Worm (Caenorhabditis elegans) whole organism, L2 larva: ENCODE data around the gene R102.1.

ENCODE experiments used
- C34F6.9 ChIP-seq: fragments of 150-350 bp; optimal IDR thresholded peaks from 2 replicates; lab custom pipeline; 2014; ENCODE audit warnings: missing biosample characterization, missing genetic modification characterization
- F13H6.1 ChIP-seq: sonication (generic microtip); optimal IDR thresholded peaks from 2 replicates; lab custom pipeline; 2016; ENCODE audit warnings: missing genetic modification characterization, missing compliant biosample characterization
- R02D3.7 ChIP-seq: fragments of 150-350 bp; optimal IDR thresholded peaks from 2 replicates; lab custom pipeline; 2014; ENCODE audit warnings: missing biosample characterization, missing genetic modification characterization
- Y55F3AM.14 ChIP-seq: fragments of 200-800 bp; sonication (Bioruptor generic); optimal IDR thresholded peaks from 2 replicates; lab custom pipeline; 2018; ENCODE audit warnings: mild to moderate bottlenecking, missing genetic modification characterization, missing compliant biosample characterization
- ZK546.5 ChIP-seq: sonication (generic microtip); optimal IDR thresholded peaks from 2 replicates; lab custom pipeline; 2017; ENCODE audit warnings: missing biosample characterization, missing genetic modification characterization
- alr-1 ChIP-seq: fragments of 150-350 bp; optimal IDR thresholded peaks from 2 replicates; lab custom pipeline; 2014; ENCODE audit warnings: missing biosample characterization, missing genetic modification characterization
- aly-2 ChIP-seq: fragments of 150-350 bp; optimal IDR thresholded peaks from 2 replicates; lab custom pipeline; 2014; ENCODE audit warnings: missing biosample characterization, missing genetic modification characterization
- ama-1 ChIP-seq: fragments of 150-350 bp; optimal IDR thresholded peaks from 2 replicates; lab custom pipeline; 2018; ENCODE audit warnings: inconsistent platforms
- blmp-1 ChIP-seq: sonication (generic microtip); optimal IDR thresholded peaks from 2 replicates; lab custom pipeline; 2017; ENCODE audit warnings: missing genetic modification characterization, mild to moderate bottlenecking, missing compliant biosample characterization, antibody characterized with exemption, moderate library complexity; ENCODE audit not compliant: insufficient read depth
- ceh-16 ChIP-seq: fragments of 150-350 bp; optimal IDR thresholded peaks from 2 replicates; lab custom pipeline; 2014; ENCODE audit warnings: missing biosample characterization, missing genetic modification characterization
- ceh-82 ChIP-seq: fragments of 150-350 bp; optimal IDR thresholded peaks from 2 replicates; lab custom pipeline; 2014; ENCODE audit warnings: missing biosample characterization, missing genetic modification characterization
- crh-2 ChIP-seq: sonication (generic microtip); optimal IDR thresholded peaks from 2 replicates; lab custom pipeline; 2017; ENCODE audit warnings: missing biosample characterization, missing genetic modification characterization
- dmd-4 ChIP-seq: sonication (generic microtip); optimal IDR thresholded peaks from 2 replicates; lab custom pipeline; 2017; ENCODE audit warnings: missing biosample characterization, missing genetic modification characterization
- egl-27 ChIP-seq: sonication (generic microtip); optimal IDR thresholded peaks from 3 replicates; lab custom pipeline; 2017; ENCODE audit warnings: missing biosample characterization, missing genetic modification reagents, missing genetic modification characterization
- elt-1 ChIP-seq: fragments of 150-350 bp; optimal IDR thresholded peaks from 2 replicates; lab custom pipeline; 2014; ENCODE audit warnings: missing biosample characterization, missing genetic modification characterization
- elt-3 ChIP-seq: sonication (generic microtip); optimal IDR thresholded peaks from 2 replicates; lab custom pipeline; 2017; ENCODE audit warnings: missing biosample characterization, missing genetic modification characterization
- fos-1 ChIP-seq: fragments of 150-350 bp; optimal IDR thresholded peaks from 2 replicates; lab custom pipeline; 2014; ENCODE audit warnings: missing biosample characterization, missing genetic modification characterization
- gmeb-1 ChIP-seq: fragments of 150-350 bp; optimal IDR thresholded peaks from 2 replicates; lab custom pipeline; 2014; ENCODE audit warnings: missing biosample characterization, missing genetic modification characterization
- lin-11 ChIP-seq: fragments of 150-350 bp; sonication (generic microtip); optimal IDR thresholded peaks from 2 replicates; lab custom pipeline; 2014; ENCODE audit warnings: missing biosample characterization, missing genetic modification characterization, inconsistent platforms, mixed read lengths
- lin-13 ChIP-seq: fragments of 150-350 bp; optimal IDR thresholded peaks from 2 replicates; lab custom pipeline; 2014; ENCODE audit warnings: missing biosample characterization, missing genetic modification reagents, missing genetic modification characterization
- lin-39 ChIP-seq: fragments of 150-350 bp; optimal IDR thresholded peaks from 2 replicates; lab custom pipeline; 2014; ENCODE audit warnings: missing biosample characterization, missing genetic modification reagents, missing genetic modification characterization
- lsy-2 ChIP-seq, 2 experiments: fragments of 150-350 bp in 1 of 2; sonication (generic microtip) in 1 of 2; optimal IDR thresholded peaks; 2 replicates each; lab custom pipeline; 2014 to 2017; ENCODE audit warnings: missing biosample characterization in 2 of 2, missing genetic modification characterization in 2 of 2
- mab-5 ChIP-seq: fragments of 150-350 bp; optimal IDR thresholded peaks from 2 replicates; lab custom pipeline; 2014; ENCODE audit warnings: missing biosample characterization, missing genetic modification characterization
- mbf-1 ChIP-seq: sonication (generic microtip); optimal IDR thresholded peaks from 2 replicates; lab custom pipeline; 2017; ENCODE audit warnings: missing biosample characterization, missing genetic modification characterization
- mdl-1 ChIP-seq, 2 experiments: fragments of 150-350 bp in 1 of 2; sonication (generic microtip) in 1 of 2; optimal IDR thresholded peaks; 2 replicates each; lab custom pipeline; 2017; ENCODE audit warnings: missing biosample characterization in 2 of 2, missing genetic modification characterization in 2 of 2
- nhr-10 ChIP-seq: sonication (generic microtip); optimal IDR thresholded peaks from 2 replicates; lab custom pipeline; 2017; ENCODE audit warnings: missing biosample characterization, missing genetic modification characterization
- nhr-11 ChIP-seq: fragments of 150-350 bp; optimal IDR thresholded peaks from 2 replicates; lab custom pipeline; 2014; ENCODE audit warnings: missing biosample characterization, missing genetic modification characterization
- nhr-12 ChIP-seq: fragments of 150-350 bp; optimal IDR thresholded peaks from 2 replicates; lab custom pipeline; 2014; ENCODE audit warnings: missing biosample characterization, missing genetic modification characterization
- nhr-129 ChIP-seq: fragments of 150-350 bp; optimal IDR thresholded peaks from 2 replicates; lab custom pipeline; 2014; ENCODE audit warnings: missing biosample characterization, missing genetic modification characterization
- nhr-21 ChIP-seq: fragments of 150-350 bp; optimal IDR thresholded peaks from 2 replicates; lab custom pipeline; 2014; ENCODE audit warnings: missing biosample characterization, missing genetic modification characterization
- nhr-23 ChIP-seq: fragments of 150-350 bp; optimal IDR thresholded peaks from 2 replicates; lab custom pipeline; 2014; ENCODE audit warnings: missing biosample characterization, missing genetic modification reagents, missing genetic modification characterization
- nhr-237 ChIP-seq: fragments of 150-350 bp; optimal IDR thresholded peaks from 2 replicates; lab custom pipeline; 2014; ENCODE audit warnings: missing biosample characterization, missing genetic modification characterization
- nhr-25 ChIP-seq: fragments of 150-350 bp; sonication (generic microtip); optimal IDR thresholded peaks from 3 replicates; lab custom pipeline; 2014; ENCODE audit warnings: missing biosample characterization, missing genetic modification characterization
- nhr-6 ChIP-seq: fragments of 150-350 bp; optimal IDR thresholded peaks from 2 replicates; lab custom pipeline; 2014; ENCODE audit warnings: missing biosample characterization, missing genetic modification characterization
- nhr-77 ChIP-seq: fragments of 150-350 bp; optimal IDR thresholded peaks from 2 replicates; lab custom pipeline; 2014; ENCODE audit warnings: missing biosample characterization, missing genetic modification characterization
- peb-1 ChIP-seq: fragments of 150-350 bp; optimal IDR thresholded peaks from 2 replicates; lab custom pipeline; 2014; ENCODE audit warnings: missing biosample characterization, missing genetic modification characterization
- sem-4 ChIP-seq: fragments of 150-350 bp; optimal IDR thresholded peaks from 2 replicates; lab custom pipeline; 2014; ENCODE audit warnings: missing biosample characterization, missing genetic modification reagents, missing genetic modification characterization
- skn-1 ChIP-seq: sonication (generic microtip); optimal IDR thresholded peaks from 2 replicates; lab custom pipeline; 2017; ENCODE audit warnings: missing biosample characterization, missing genetic modification characterization
- sma-3 ChIP-seq: sonication (generic microtip); optimal IDR thresholded peaks from 2 replicates; lab custom pipeline; 2016; ENCODE audit warnings: missing genetic modification reagents, missing genetic modification characterization, missing compliant biosample characterization
- sma-9 ChIP-seq, 2 experiments: fragments of 150-350 bp in 1 of 2; sonication (generic microtip) in 1 of 2; optimal IDR thresholded peaks; 2 replicates each; lab custom pipeline; 2014 to 2016; ENCODE audit warnings: missing genetic modification characterization in 2 of 2, mild to moderate bottlenecking in 1 of 2, missing biosample characterization in 1 of 2, missing compliant biosample characterization in 1 of 2, missing genetic modification reagents in 1 of 2, moderate library complexity in 1 of 2
- snpc-4 ChIP-seq: fragments of 150-350 bp; optimal IDR thresholded peaks from 2 replicates; lab custom pipeline; 2014; ENCODE audit warnings: missing biosample characterization, missing genetic modification characterization
- unc-39 ChIP-seq: fragments of 150-350 bp; optimal IDR thresholded peaks from 2 replicates; lab custom pipeline; 2014; ENCODE audit warnings: missing biosample characterization, missing genetic modification characterization
- unc-55 ChIP-seq: fragments of 150-350 bp; sonication (generic microtip); optimal IDR thresholded peaks from 3 replicates; lab custom pipeline; 2014; ENCODE audit warnings: missing biosample characterization, missing genetic modification reagents, missing genetic modification characterization
- unc-62 ChIP-seq: fragments of 150-350 bp; optimal IDR thresholded peaks from 2 replicates; lab custom pipeline; 2014; ENCODE audit warnings: missing biosample characterization, missing genetic modification reagents, missing genetic modification characterization
- zag-1 ChIP-seq: fragments of 150-350 bp; optimal IDR thresholded peaks from 2 replicates; lab custom pipeline; 2014; ENCODE audit warnings: missing biosample characterization, missing genetic modification characterization
- ztf-1 ChIP-seq: fragments of 200-800 bp; sonication (Bioruptor generic); conservative IDR thresholded peaks from 2 replicates; pipeline ENCODE4 v1.3.6; 2022; ENCODE audit warnings: missing genetic modification characterization, missing compliant biosample characterization
- ztf-11 ChIP-seq: sonication (generic microtip); optimal IDR thresholded peaks from 2 replicates; lab custom pipeline; 2017; ENCODE audit warnings: missing biosample characterization, missing genetic modification characterization
- ztf-4 ChIP-seq: fragments of 150-350 bp; optimal IDR thresholded peaks from 2 replicates; lab custom pipeline; 2014; ENCODE audit warnings: missing biosample characterization, missing genetic modification characterization

R102.1 gene

DNA sequence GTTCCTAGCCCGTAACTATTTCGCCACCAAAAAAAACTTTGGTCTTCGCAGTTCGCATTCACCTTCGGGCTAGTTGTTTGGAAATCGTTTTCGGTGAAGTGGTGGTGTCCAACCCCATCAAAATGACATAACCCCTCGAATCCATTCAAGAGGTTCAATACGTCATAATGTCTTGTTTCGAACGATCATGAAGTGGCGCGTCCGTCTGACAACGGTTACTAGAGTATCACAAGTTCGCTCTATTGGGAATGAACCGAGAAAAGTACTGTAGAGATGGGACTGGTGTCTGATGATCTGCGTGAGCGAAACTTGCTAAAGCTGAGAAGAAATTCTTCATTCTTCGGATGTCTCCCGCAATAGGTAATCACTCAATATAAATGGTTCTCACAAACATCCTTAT is 41.9 kb downstream of the R102.1 start, which contains the start of gene ZC168.2:
Gene ZC168.2, plus strand, starts transcription at position 301 of the 400 bp plus-strand sequence.
- TF ChIP-seq gmeb-1 = no peak
- no peak for TF ChIP-seq nhr-12 (tag; lab: Kevin White, UChicago)
- TF ChIP-seq, all 48 proteins: peak for 0

DNA sequence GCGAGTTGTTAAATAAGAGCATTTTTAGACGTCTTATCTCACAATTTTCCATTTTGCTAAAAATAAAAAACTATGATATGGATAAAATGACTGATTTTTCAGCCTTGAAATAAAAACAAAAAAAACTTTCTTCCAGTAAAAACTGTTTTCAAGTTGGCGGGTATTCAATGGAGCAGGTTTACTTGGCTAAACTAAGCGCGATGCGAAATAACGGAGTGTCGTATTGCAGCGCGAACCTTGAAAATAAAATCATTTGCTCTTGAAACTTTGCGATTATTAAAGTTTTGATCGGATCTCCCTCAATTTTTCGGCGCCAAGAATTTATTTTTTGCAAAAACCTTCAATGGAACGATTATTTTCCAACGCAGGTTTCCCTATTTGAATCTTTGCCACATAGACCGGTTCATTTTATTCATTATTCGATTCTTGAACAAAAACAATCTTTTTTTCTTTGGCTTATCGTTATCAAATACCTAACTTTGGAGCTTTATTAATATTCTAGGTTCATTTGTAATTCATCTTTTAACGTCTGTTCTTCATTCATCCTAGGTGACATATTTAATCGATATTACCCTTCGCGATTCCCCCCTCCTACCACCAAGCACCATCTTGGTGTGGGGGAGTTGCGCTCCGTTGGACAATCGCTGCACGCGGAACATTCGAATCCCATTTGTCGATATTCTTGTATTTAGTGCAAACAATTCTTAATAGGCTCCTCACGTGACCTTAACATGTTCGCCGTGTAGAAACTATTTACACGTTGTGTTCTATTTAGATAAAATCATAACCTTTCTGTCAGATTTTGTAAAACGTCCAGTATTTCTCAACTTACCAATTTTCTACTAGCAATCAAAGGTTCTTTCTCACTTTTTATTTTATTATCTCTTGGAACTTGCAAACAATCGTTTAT is 48.9 kb downstream of the R102.1 start, which contains the start of the genes orc-5 and cyb-1:
Gene orc-5, minus strand, starts transcription at position 62 of the 910 bp plus-strand sequence.
Gene cyb-1, plus strand, starts transcription at position 690 of the 910 bp plus-strand sequence.
- peak; percentile 33 for TF ChIP-seq nhr-21 (tag; lab: Kevin White, UChicago)
- peak; percentile 77 for TF ChIP-seq C34F6.9 (tag; lab: Kevin White, UChicago)
- no peak for TF ChIP-seq unc-62 (GFP tag; lab: Kevin White, UChicago)
- peak; percentile 5 for TF ChIP-seq fos-1 (tag; lab: Kevin White, UChicago)
- TF ChIP-seq peb-1 (tag; lab: Kevin White, UChicago) = no peak
- peak; percentile 93 for TF ChIP-seq unc-55 (GFP tag; lab: Kevin White, UChicago)
- TF ChIP-seq blmp-1 = peak; percentile 9
- no peak for TF ChIP-seq zag-1
- TF ChIP-seq aly-2 (tag; lab: Kevin White, UChicago) = no peak
- peak; percentile 98 for TF ChIP-seq gmeb-1
- TF ChIP-seq ztf-1 (GFP tag; lab: Robert Waterston, UW) = no peak
- TF ChIP-seq mbf-1 = no peak
- no peak for TF ChIP-seq alr-1 (tag; lab: Kevin White, UChicago)
- TF ChIP-seq sem-4 (tag; lab: Kevin White, UChicago) = peak; percentile 25
- no peak for TF ChIP-seq dmd-4 (tag; lab: Kevin White, UChicago)
- no peak for TF ChIP-seq nhr-237 (tag; lab: Kevin White, UChicago)
- TF ChIP-seq ztf-4 (tag; lab: Kevin White, UChicago) = peak; percentile 42
- TF ChIP-seq nhr-23 = no peak
- TF ChIP-seq unc-39 (tag; lab: Kevin White, UChicago) = no peak
- no peak for TF ChIP-seq lin-13 (GFP tag; lab: Kevin White, UChicago)
- no peak for TF ChIP-seq nhr-12 (tag; lab: Kevin White, UChicago)
- peak; percentile 81 for TF ChIP-seq nhr-129 (tag; lab: Kevin White, UChicago)
- TF ChIP-seq egl-27 (tag; lab: Kevin White, UChicago) = no peak
- no peak for TF ChIP-seq nhr-77 (tag; lab: Kevin White, UChicago)
- TF ChIP-seq lsy-2 (tag; optimal IDR thresholded peaks at IDR 0.05; lab: Kevin White, UChicago) = peak in 1 of 2 experiments; percentile 89
- TF ChIP-seq lin-39 (tag; lab: Kevin White, UChicago) = no peak
- TF ChIP-seq skn-1 = no peak
- TF ChIP-seq nhr-25 (tag; lab: Kevin White, UChicago) = peak; percentile 67
- TF ChIP-seq sma-3 (GFP tag; lab: Kevin White, UChicago) = peak; percentile 42
- TF ChIP-seq nhr-11 (tag; lab: Kevin White, UChicago) = no peak
- TF ChIP-seq mab-5 (tag; lab: Kevin White, UChicago) = peak; percentile 59
- TF ChIP-seq R02D3.7 (tag; lab: Kevin White, UChicago) = no peak
- no peak for TF ChIP-seq nhr-10 (tag; lab: Kevin White, UChicago)
- TF ChIP-seq ztf-11 = no peak
- TF ChIP-seq ama-1 (lab: Kevin White, UChicago) = no peak
- TF ChIP-seq snpc-4 (tag; lab: Kevin White, UChicago) = peak; percentile 31
- no peak for TF ChIP-seq elt-3 (tag; lab: Kevin White, UChicago)
- no peak for TF ChIP-seq F13H6.1 (tag; lab: Kevin White, UChicago)
- peak in 1 of 2 experiments; percentile 19 for TF ChIP-seq mdl-1 (tag; optimal IDR thresholded peaks at IDR 0.05; lab: Kevin White, UChicago)
- TF ChIP-seq Y55F3AM.14 (GFP tag; lab: Kevin White, UChicago) = no peak
- peak; percentile 78 for TF ChIP-seq sma-9 (GFP tag; optimal IDR thresholded peaks at IDR 0.05; lab: Kevin White, UChicago)
- no peak for TF ChIP-seq sma-9 (tag; optimal IDR thresholded peaks at IDR 0.05; lab: Kevin White, UChicago)
- no peak for TF ChIP-seq elt-1 (tag; lab: Kevin White, UChicago)
- peak; percentile 59 for TF ChIP-seq lin-11 (tag; lab: Kevin White, UChicago)
- TF ChIP-seq ceh-16 (tag; lab: Kevin White, UChicago) = no peak
- no peak for TF ChIP-seq ZK546.5 (tag; lab: Kevin White, UChicago)
- peak; percentile 88 for TF ChIP-seq crh-2 (tag; lab: Kevin White, UChicago)
- peak; percentile 14 for TF ChIP-seq ceh-82 (tag; lab: Kevin White, UChicago)
- peak; percentile 72 for TF ChIP-seq nhr-6 (tag; lab: Kevin White, UChicago)
